Fruit fly (Drosophila melanogaster) whole organism, prepupa: Measurements from ENCODE around the gene cerv.

Source experiments
- Blimp-1 ChIP-seq: fragments of 200-800 bp; sonication (Bioruptor generic); optimal IDR thresholded peaks from 3 replicates; lab custom pipeline; 2017; ENCODE audit warnings: missing biosample characterization, missing genetic modification characterization, mild to moderate bottlenecking, moderate library complexity, missing genetic modification reagents
- CG10631 ChIP-seq: fragments of 200-800 bp; sonication (Bioruptor generic); optimal IDR thresholded peaks from 2 replicates; lab custom pipeline; 2016; ENCODE audit warnings: missing biosample characterization, missing genetic modification characterization
- CG10669 ChIP-seq: fragments of 200-800 bp; sonication (Bioruptor generic); optimal IDR thresholded peaks from 3 replicates; lab custom pipeline; 2018; ENCODE audit warnings: missing biosample characterization, mild to moderate bottlenecking, missing genetic modification characterization, moderate library complexity
- CG11294 ChIP-seq: fragments of 200-800 bp; sonication (Bioruptor generic); IDR thresholded peaks from 2 replicates; pipeline ENCODE4 v1.3.6; 2022; ENCODE audit warnings: missing biosample characterization, missing genetic modification characterization
- CG11762 ChIP-seq: fragments of 200-800 bp; sonication (Bioruptor generic); optimal IDR thresholded peaks from 3 replicates; lab custom pipeline; 2016; ENCODE audit warnings: missing biosample characterization, missing genetic modification characterization; ENCODE audit not compliant: insufficient read depth
- CG11902 ChIP-seq: fragments of 200-800 bp; sonication (Bioruptor generic); optimal IDR thresholded peaks from 3 replicates; lab custom pipeline; 2016; ENCODE audit warnings: missing biosample characterization, missing genetic modification characterization
- CG15336 ChIP-seq: fragments of 200-800 bp; sonication (Bioruptor generic); IDR thresholded peaks from 2 replicates; pipeline ENCODE4 v1.3.6; 2022; ENCODE audit warnings: missing biosample characterization, missing genetic modification characterization
- CG1621 ChIP-seq: fragments of 200-800 bp; sonication (Bioruptor generic); optimal IDR thresholded peaks from 3 replicates; lab custom pipeline; 2018; ENCODE audit warnings: missing biosample characterization, mild to moderate bottlenecking, missing genetic modification characterization
- CG16779 ChIP-seq: fragments of 200-800 bp; sonication (Bioruptor generic); optimal IDR thresholded peaks from 3 replicates; lab custom pipeline; 2017; ENCODE audit warnings: missing biosample characterization, mild to moderate bottlenecking, missing genetic modification characterization
- CG3032 ChIP-seq: fragments of 200-800 bp; optimal IDR thresholded peaks from 2 replicates; lab custom pipeline; 2019; ENCODE audit warnings: missing biosample characterization, mild to moderate bottlenecking, missing genetic modification characterization, moderate library complexity
- CG31627 ChIP-seq: fragments of 200-800 bp; sonication (Bioruptor generic); optimal IDR thresholded peaks from 3 replicates; lab custom pipeline; 2016; ENCODE audit warnings: missing biosample characterization, missing genetic modification characterization
- CG34406 ChIP-seq: fragments of 200-800 bp; sonication (Bioruptor generic); optimal IDR thresholded peaks from 3 replicates; lab custom pipeline; 2016; ENCODE audit warnings: missing biosample characterization, missing genetic modification characterization
- CG3919 ChIP-seq: fragments of 200-800 bp; sonication (Bioruptor generic); optimal IDR thresholded peaks from 3 replicates; lab custom pipeline; 2016; ENCODE audit warnings: missing biosample characterization, missing genetic modification characterization
- CG6276 ChIP-seq: fragments of 200-800 bp; sonication (Bioruptor generic); optimal IDR thresholded peaks from 2 replicates; lab custom pipeline; 2017; ENCODE audit warnings: missing biosample characterization, mild to moderate bottlenecking, missing genetic modification characterization
- CG6792 ChIP-seq: fragments of 200-800 bp; sonication (Bioruptor generic); optimal IDR thresholded peaks from 3 replicates; lab custom pipeline; 2016; ENCODE audit warnings: missing biosample characterization, missing genetic modification characterization
- CG6808 ChIP-seq: fragments of 200-800 bp; sonication (Bioruptor generic); optimal IDR thresholded peaks from 3 replicates; lab custom pipeline; 2017; ENCODE audit warnings: missing biosample characterization, missing genetic modification characterization, mild to moderate bottlenecking, moderate library complexity, missing genetic modification reagents
- CG6854 ChIP-seq: fragments of 200-800 bp; sonication (Bioruptor generic); optimal IDR thresholded peaks from 2 replicates; lab custom pipeline; 2017; ENCODE audit warnings: missing biosample characterization, mild to moderate bottlenecking, missing genetic modification characterization
- CG7368 ChIP-seq: fragments of 200-800 bp; sonication (Bioruptor generic); optimal IDR thresholded peaks from 3 replicates; lab custom pipeline; 2016; ENCODE audit warnings: missing biosample characterization, missing genetic modification characterization
- CG8119 ChIP-seq: fragments of 200-800 bp; sonication (Bioruptor generic); IDR thresholded peaks from 3 replicates; pipeline ENCODE4 v1.3.6; 2022; ENCODE audit warnings: missing biosample characterization, missing genetic modification characterization
- CG8319 ChIP-seq: fragments of 200-800 bp; sonication (Bioruptor generic); optimal IDR thresholded peaks from 3 replicates; lab custom pipeline; 2016; ENCODE audit warnings: missing biosample characterization, missing genetic modification characterization
- CG8632 ChIP-seq: fragments of 200-800 bp; sonication (Bioruptor generic); optimal IDR thresholded peaks from 3 replicates; lab custom pipeline; 2016; ENCODE audit warnings: missing biosample characterization, missing genetic modification characterization
- Eip75B ChIP-seq: fragments of 200-800 bp; sonication (Bioruptor generic); optimal IDR thresholded peaks from 3 replicates; lab custom pipeline; 2016; ENCODE audit warnings: missing biosample characterization, missing genetic modification characterization
- Eip78C ChIP-seq: fragments of 200-800 bp; sonication (Bioruptor generic); peaks from one replicate; lab custom pipeline; 2016; ENCODE audit warnings: missing biosample characterization, missing genetic modification characterization
- Ets21C ChIP-seq: fragments of 200-800 bp; sonication (Bioruptor generic); optimal IDR thresholded peaks from 3 replicates; lab custom pipeline; 2016; ENCODE audit warnings: missing biosample characterization, missing genetic modification characterization
- Gug ChIP-seq: fragments of 200-800 bp; sonication (Bioruptor generic); IDR thresholded peaks from 2 replicates; pipeline ENCODE4 v1.3.6; 2022; ENCODE audit warnings: missing biosample characterization, missing genetic modification characterization
- Hr38 ChIP-seq: sonication (Bioruptor generic); optimal IDR thresholded peaks from 2 replicates; lab custom pipeline; 2016; ENCODE audit warnings: missing biosample characterization, missing genetic modification characterization
- Hr39 ChIP-seq: fragments of 200-800 bp; sonication (Bioruptor generic); optimal IDR thresholded peaks from 2 replicates; lab custom pipeline; 2016; ENCODE audit warnings: missing biosample characterization, missing genetic modification characterization
- Lpt ChIP-seq: fragments of 200-800 bp; sonication (Bioruptor generic); optimal IDR thresholded peaks from 3 replicates; lab custom pipeline; 2016; ENCODE audit warnings: missing biosample characterization, missing genetic modification characterization
- Met ChIP-seq: fragments of 200-800 bp; sonication (Bioruptor generic); optimal IDR thresholded peaks from 3 replicates; lab custom pipeline; 2016; ENCODE audit warnings: missing biosample characterization, missing genetic modification characterization
- Smox ChIP-seq: fragments of 200-800 bp; sonication (Bioruptor generic); optimal IDR thresholded peaks from 3 replicates; lab custom pipeline; 2016; ENCODE audit warnings: missing biosample characterization, missing genetic modification characterization
- Sox102F ChIP-seq: fragments of 200-800 bp; sonication (Bioruptor generic); optimal IDR thresholded peaks from 2 replicates; lab custom pipeline; 2016; ENCODE audit warnings: missing biosample characterization, mild to moderate bottlenecking, missing genetic modification characterization
- Sox15 ChIP-seq: fragments of 200-800 bp; sonication (Bioruptor generic); optimal IDR thresholded peaks from 3 replicates; lab custom pipeline; 2016; ENCODE audit warnings: missing biosample characterization, missing genetic modification characterization
- achi ChIP-seq: fragments of 200-800 bp; sonication (Bioruptor generic); optimal IDR thresholded peaks from 3 replicates; lab custom pipeline; 2016; ENCODE audit warnings: missing biosample characterization, missing genetic modification characterization
- acj6 ChIP-seq: fragments of 200-800 bp; sonication (Bioruptor generic); optimal IDR thresholded peaks from 3 replicates; lab custom pipeline; 2016; ENCODE audit warnings: missing biosample characterization, missing genetic modification characterization
- cyc ChIP-seq: fragments of 200-800 bp; sonication (Bioruptor generic); optimal IDR thresholded peaks from 3 replicates; lab custom pipeline; 2016; ENCODE audit warnings: missing biosample characterization, missing genetic modification characterization
- dsx ChIP-seq: fragments of 200-800 bp; optimal IDR thresholded peaks from 3 replicates; lab custom pipeline; 2019; ENCODE audit warnings: missing biosample characterization, mild to moderate bottlenecking, missing genetic modification characterization, moderate library complexity; ENCODE audit not compliant: poor library complexity, severe bottlenecking
- eg ChIP-seq: fragments of 200-800 bp; sonication (Bioruptor generic); IDR thresholded peaks from 3 replicates; pipeline ENCODE4 v1.3.6; 2022; ENCODE audit warnings: missing biosample characterization, missing genetic modification characterization
- esn ChIP-seq: fragments of 200-800 bp; sonication (Bioruptor generic); optimal IDR thresholded peaks from 2 replicates; lab custom pipeline; 2016; ENCODE audit warnings: missing biosample characterization, mild to moderate bottlenecking, missing genetic modification characterization, moderate library complexity
- fd59A ChIP-seq: fragments of 200-800 bp; sonication (Bioruptor generic); optimal IDR thresholded peaks from 2 replicates; lab custom pipeline; 2017; ENCODE audit warnings: missing biosample characterization, mild to moderate bottlenecking, missing genetic modification characterization, missing genetic modification reagents
- fd85E ChIP-seq: fragments of 200-800 bp; sonication (Bioruptor generic); optimal IDR thresholded peaks from 3 replicates; lab custom pipeline; 2016; ENCODE audit warnings: missing biosample characterization, missing genetic modification characterization
- fkh ChIP-seq: fragments of 200-800 bp; sonication (Bioruptor generic); optimal IDR thresholded peaks from 3 replicates; lab custom pipeline; 2017; ENCODE audit warnings: missing biosample characterization, mild to moderate bottlenecking, missing genetic modification characterization, moderate library complexity
- net ChIP-seq: fragments of 200-800 bp; sonication (Bioruptor generic); optimal IDR thresholded peaks from 3 replicates; lab custom pipeline; 2016; ENCODE audit warnings: missing biosample characterization, missing genetic modification characterization
- pdm3 ChIP-seq: fragments of 200-800 bp; sonication (Bioruptor generic); optimal IDR thresholded peaks from 3 replicates; lab custom pipeline; 2016; ENCODE audit warnings: missing biosample characterization, missing genetic modification characterization
- salr ChIP-seq, 2 experiments: fragments of 200-800 bp; sonication (Bioruptor generic); optimal IDR thresholded peaks; 3 replicates each; lab custom pipeline; 2016 to 2018; ENCODE audit warnings: missing biosample characterization in 2 of 2, missing genetic modification characterization in 2 of 2, mild to moderate bottlenecking in 1 of 2
- spab ChIP-seq: fragments of 200-800 bp; sonication (Bioruptor generic); optimal IDR thresholded peaks from 2 replicates; lab custom pipeline; 2017; ENCODE audit warnings: missing biosample characterization, mild to moderate bottlenecking, missing genetic modification characterization, missing genetic modification reagents
- ss ChIP-seq, 2 experiments: fragments of 200-800 bp; sonication (Bioruptor generic); optimal IDR thresholded peaks; 2 replicates in 1 of 2; 3 replicates in 1 of 2; lab custom pipeline; 2017 to 2018; ENCODE audit warnings: mild to moderate bottlenecking in 2 of 2, missing biosample characterization in 2 of 2, missing genetic modification characterization in 2 of 2, moderate library complexity in 1 of 2
- topi ChIP-seq: fragments of 200-800 bp; sonication (Bioruptor generic); optimal IDR thresholded peaks from 3 replicates; lab custom pipeline; 2016; ENCODE audit warnings: missing biosample characterization, missing genetic modification characterization
- vri ChIP-seq: fragments of 200-800 bp; sonication (Bioruptor generic); optimal IDR thresholded peaks from 3 replicates; lab custom pipeline; 2016; ENCODE audit warnings: missing biosample characterization, mild to moderate bottlenecking, missing genetic modification characterization

Gene cerv

dm6 chrX:15555945-15556344 lies 22.0 kb downstream of the cerv start, which contains the start of gene CG42300:
Gene CG42300, minus strand, starts transcription at chrX:15556045.
- no peak for TF ChIP-seq cyc (GFP tag; lab: Kevin White, UChicago)
- no peak for TF ChIP-seq Eip75B
- TF ChIP-seq CG8119 (GFP tag; lab: Robert Waterston, UW): no peak
- TF ChIP-seq CG11762 (GFP tag; lab: Kevin White, UChicago): no peak
- TF ChIP-seq Hr38 (GFP tag; lab: Kevin White, UChicago): no peak
- TF ChIP-seq salr (GFP tag; optimal IDR thresholded peaks at IDR 0.05; lab: Kevin White, UChicago): no peak
- no peak for TF ChIP-seq Sox15 (GFP tag; lab: Kevin White, UChicago)
- no peak for TF ChIP-seq ss (GFP tag; optimal IDR thresholded peaks at IDR 0.05; lab: Kevin White, UChicago)
- TF ChIP-seq CG11294 (GFP tag; lab: Robert Waterston, UW): no peak
- no peak for TF ChIP-seq Sox102F (GFP tag; lab: Kevin White, UChicago)
- TF ChIP-seq spab (GFP tag; lab: Kevin White, UChicago): no peak
- TF ChIP-seq CG10631 (GFP tag; lab: Kevin White, UChicago): no peak
- no peak for TF ChIP-seq CG8632
- TF ChIP-seq Ets21C (GFP tag; lab: Kevin White, UChicago): no peak
- no peak for TF ChIP-seq CG10669 (GFP tag; lab: Kevin White, UChicago)
- TF ChIP-seq CG1621 (tag; lab: Kevin White, UChicago): no peak
- TF ChIP-seq CG6276 (GFP tag; lab: Kevin White, UChicago): no peak

DNA sequence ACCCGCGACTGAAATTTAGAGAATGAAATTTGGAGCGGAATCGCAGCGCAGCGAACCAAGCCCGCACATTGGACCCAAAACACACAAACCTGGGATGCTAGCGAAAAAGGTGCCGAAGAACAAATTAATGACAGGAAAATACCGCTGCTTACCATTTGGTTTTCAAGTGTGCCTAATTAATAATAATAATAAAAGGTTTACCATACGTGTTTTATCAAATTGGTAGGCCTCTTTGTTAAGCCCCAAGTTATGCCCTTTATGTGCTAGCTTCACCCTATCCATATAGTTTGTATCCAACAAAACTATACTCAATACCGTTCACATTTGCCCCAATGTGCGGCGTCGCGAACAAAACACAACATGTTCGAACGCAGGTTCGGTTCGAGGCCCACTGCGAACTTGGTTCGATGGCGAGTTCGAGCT lies 23.7 kb downstream of the cerv start, which contains the start of gene Ac13E:
TSS of gene Ac13E (minus strand) at position 23 of the 423 bp plus-strand sequence.
- TF ChIP-seq CG34406 (GFP tag; lab: Kevin White, UChicago): peak; percentile 92
- peak; percentile 92 for TF ChIP-seq achi (GFP tag; lab: Kevin White, UChicago)
- TF ChIP-seq CG6808 (GFP tag; lab: Kevin White, UChicago): peak; percentile 91
- peak; percentile 93 for TF ChIP-seq CG3919
- TF ChIP-seq CG7368 (GFP tag; lab: Kevin White, UChicago): peak; percentile 91
- TF ChIP-seq topi (GFP tag; lab: Kevin White, UChicago): peak; percentile 94
- TF ChIP-seq CG8632: peak; percentile 91
- TF ChIP-seq esn (GFP tag; lab: Kevin White, UChicago): peak; percentile 93
- TF ChIP-seq fkh (GFP tag; lab: Kevin White, UChicago): peak; percentile 35
- TF ChIP-seq CG6854 (GFP tag; lab: Kevin White, UChicago): peak; percentile 88
- peak; percentile 87 for TF ChIP-seq CG3032 (tag; lab: Kevin White, UChicago)
- peak; percentile 85 for TF ChIP-seq Gug (GFP tag; lab: Robert Waterston, UW)
- TF ChIP-seq CG11902: peak; percentile 79
- peak; percentile 92 for TF ChIP-seq pdm3 (GFP tag; lab: Kevin White, UChicago)
- TF ChIP-seq CG16779: peak; percentile 84
- peak; percentile 83 for TF ChIP-seq eg
- peak; percentile 89 for TF ChIP-seq vri (GFP tag; lab: Kevin White, UChicago)
- peak; percentile 89 for TF ChIP-seq Lpt (GFP tag; lab: Kevin White, UChicago)
- peak; percentile 90 for TF ChIP-seq CG1621 (tag; lab: Kevin White, UChicago)
- peak; percentile 84 for TF ChIP-seq Hr39 (GFP tag; lab: Kevin White, UChicago)
- peak; percentile 93 for TF ChIP-seq Smox (GFP tag; lab: Kevin White, UChicago)
- TF ChIP-seq Blimp-1: peak; percentile 77
- peak; percentile 94 for TF ChIP-seq Met
- peak; percentile 78 for TF ChIP-seq fd85E (GFP tag; lab: Kevin White, UChicago)
- TF ChIP-seq spab (GFP tag; lab: Kevin White, UChicago): peak; percentile 88
- peak; percentile 89 for TF ChIP-seq CG11762 (GFP tag; lab: Kevin White, UChicago)
- peak; percentile 89 for TF ChIP-seq CG15336
- TF ChIP-seq fd59A (GFP tag; lab: Kevin White, UChicago): peak; percentile 87
- TF ChIP-seq ss (GFP tag; optimal IDR thresholded peaks at IDR 0.05; lab: Kevin White, UChicago): peak; percentile 85 to 93
- peak; percentile 69 to 89 for TF ChIP-seq salr (GFP tag; optimal IDR thresholded peaks at IDR 0.05; lab: Kevin White, UChicago)
- TF ChIP-seq CG6276 (GFP tag; lab: Kevin White, UChicago): peak; percentile 91
- peak; percentile 89 for TF ChIP-seq CG31627 (GFP tag; lab: Kevin White, UChicago)
- TF ChIP-seq dsx: peak; percentile 81
- peak; percentile 92 for TF ChIP-seq acj6 (GFP tag; lab: Kevin White, UChicago)
- peak; percentile 98 for TF ChIP-seq Eip78C (GFP tag; lab: Kevin White, UChicago)
- peak; percentile 94 for TF ChIP-seq Sox102F (GFP tag; lab: Kevin White, UChicago)
- TF ChIP-seq CG6792 (GFP tag; lab: Kevin White, UChicago): peak; percentile 93
- peak; percentile 87 for TF ChIP-seq CG8319 (GFP tag; lab: Kevin White, UChicago)
- TF ChIP-seq net (GFP tag; lab: Kevin White, UChicago): peak; percentile 95
